Worm (Caenorhabditis elegans) whole organism, L4 larva: ENCODE measurements around the gene ril-2.

Experiments
- F26F4.8 ChIP-seq: fragments of 200-800 bp; sonication (Bioruptor generic); conservative IDR thresholded peaks from 2 replicates; pipeline ENCODE4 v1.3.6; 2022; ENCODE audit warnings: missing genetic modification characterization, missing compliant biosample characterization
- F37D6.2 ChIP-seq: sonication (generic microtip); optimal IDR thresholded peaks from 2 replicates; lab custom pipeline; 2016; ENCODE audit warnings: mild to moderate bottlenecking, missing genetic modification characterization, missing compliant biosample characterization
- F49E8.2 ChIP-seq: sonication (generic microtip); optimal IDR thresholded peaks from 2 replicates; lab custom pipeline; 2016; ENCODE audit warnings: missing compliant biosample characterization, mild to moderate bottlenecking, missing genetic modification characterization, borderline replicate concordance
- R02D3.7 ChIP-seq: fragments of 150-350 bp; sonication (generic microtip); optimal IDR thresholded peaks from 3 replicates; lab custom pipeline; 2014; ENCODE audit warnings: missing biosample characterization, missing genetic modification characterization
- T20F7.1 ChIP-seq: fragments of 200-800 bp; sonication (Bioruptor generic); optimal IDR thresholded peaks from 2 replicates; lab custom pipeline; 2018; ENCODE audit warnings: mild to moderate bottlenecking, missing genetic modification characterization, missing compliant biosample characterization
- T26A8.4 ChIP-seq: fragments of 200-800 bp; sonication (Bioruptor generic); IDR thresholded peaks from 2 replicates; pipeline ENCODE4 v1.3.6; 2022; ENCODE audit warnings: missing genetic modification characterization, missing compliant biosample characterization
- Y105C5A.15 ChIP-seq: fragments of 200-800 bp; sonication (Bioruptor generic); IDR thresholded peaks from 2 replicates; pipeline ENCODE4 v1.3.6; 2022; ENCODE audit warnings: missing genetic modification characterization, missing compliant biosample characterization
- Y48G9A.11 ChIP-seq: fragments of 200-800 bp; sonication (Bioruptor generic); IDR thresholded peaks from 2 replicates; pipeline ENCODE4 v1.3.6; 2022; ENCODE audit warnings: missing genetic modification reagents, missing genetic modification characterization, missing compliant biosample characterization
- aha-1 ChIP-seq: fragments of 150-350 bp; peaks from one replicate; lab custom pipeline; 2014; ENCODE audit warnings: missing biosample characterization, missing genetic modification characterization
- aly-2 ChIP-seq: sonication (generic microtip); optimal IDR thresholded peaks from 2 replicates; lab custom pipeline; 2018; ENCODE audit warnings: missing biosample characterization, missing genetic modification characterization
- ceh-82 ChIP-seq: sonication (generic microtip); optimal IDR thresholded peaks from 2 replicates; lab custom pipeline; 2017; ENCODE audit warnings: missing biosample characterization, missing genetic modification characterization
- ces-1 ChIP-seq: fragments of 150-350 bp; sonication (generic microtip); optimal IDR thresholded peaks from 4 replicates; lab custom pipeline; 2014; ENCODE audit warnings: missing biosample characterization, missing genetic modification reagents, missing genetic modification characterization
- daf-8 ChIP-seq: fragments of 200-800 bp; sonication (Bioruptor generic); IDR thresholded peaks from 2 replicates; pipeline ENCODE4 v1.3.6; 2022; ENCODE audit warnings: missing genetic modification characterization, missing compliant biosample characterization
- dpl-1 ChIP-seq: fragments of 150-350 bp; optimal IDR thresholded peaks from 2 replicates; lab custom pipeline; 2014; ENCODE audit warnings: missing biosample characterization, missing genetic modification reagents, missing genetic modification characterization
- hmg-1.1 ChIP-seq: fragments of 200-800 bp; sonication (Bioruptor generic); IDR thresholded peaks from 2 replicates; pipeline ENCODE4 v1.3.6; 2022; ENCODE audit warnings: missing genetic modification reagents, missing genetic modification characterization, missing compliant biosample characterization
- lin-15B ChIP-seq: fragments of 150-350 bp; sonication (generic microtip); optimal IDR thresholded peaks from 3 replicates; lab custom pipeline; 2014; ENCODE audit warnings: missing biosample characterization, missing genetic modification characterization
- lsy-2 ChIP-seq, 2 experiments: fragments of 150-350 bp in 1 of 2; sonication (generic microtip) in 1 of 2; optimal IDR thresholded peaks; 2 replicates each; lab custom pipeline; 2014 to 2017; ENCODE audit warnings: missing biosample characterization in 2 of 2, missing genetic modification characterization in 2 of 2
- madf-9 ChIP-seq: fragments of 200-800 bp; sonication (Bioruptor generic); conservative IDR thresholded peaks from 2 replicates; pipeline ENCODE4 v1.3.6; 2022; ENCODE audit warnings: missing genetic modification reagents, missing genetic modification characterization, missing compliant biosample characterization
- mdl-1 ChIP-seq, 2 experiments: fragments of 150-350 bp in 1 of 2; sonication (generic microtip) in 1 of 2; optimal IDR thresholded peaks; 2 replicates each; lab custom pipeline; 2014 to 2017; ENCODE audit warnings: missing biosample characterization in 2 of 2, missing genetic modification characterization in 2 of 2
- mes-2 ChIP-seq: sonication (generic microtip); optimal IDR thresholded peaks from 2 replicates; lab custom pipeline; 2016; ENCODE audit warnings: missing genotype, mild to moderate bottlenecking, missing genetic modification characterization, missing compliant biosample characterization; ENCODE audit not compliant: poor library complexity, severe bottlenecking
- mxl-2 ChIP-seq: fragments of 200-800 bp; sonication (Bioruptor generic); conservative IDR thresholded peaks from 2 replicates; pipeline ENCODE4 v1.3.6; 2022; ENCODE audit warnings: missing genetic modification reagents, missing genetic modification characterization, missing compliant biosample characterization
- nhr-10 ChIP-seq: fragments of 150-350 bp; optimal IDR thresholded peaks from 2 replicates; lab custom pipeline; 2014; ENCODE audit warnings: missing biosample characterization, missing genetic modification characterization
- nhr-41 ChIP-seq: fragments of 200-800 bp; sonication (Bioruptor generic); IDR thresholded peaks from 2 replicates; pipeline ENCODE4 v1.3.6; 2022; ENCODE audit warnings: missing genetic modification reagents, missing genetic modification characterization, missing compliant biosample characterization
- nhr-6 ChIP-seq: fragments of 150-350 bp; optimal IDR thresholded peaks from 2 replicates; lab custom pipeline; 2014; ENCODE audit warnings: missing biosample characterization, missing genetic modification characterization
- nhr-77 ChIP-seq: fragments of 150-350 bp; optimal IDR thresholded peaks from 2 replicates; lab custom pipeline; 2014; ENCODE audit warnings: missing biosample characterization, missing genetic modification characterization
- php-3 ChIP-seq: fragments of 200-800 bp; sonication (Bioruptor generic); IDR thresholded peaks from 2 replicates; pipeline ENCODE4 v1.3.6; 2022; ENCODE audit warnings: missing genetic modification reagents, missing genetic modification characterization, missing compliant biosample characterization
- saeg-2 ChIP-seq: fragments of 200-800 bp; sonication (Bioruptor generic); IDR thresholded peaks from 2 replicates; pipeline ENCODE4 v1.3.6; 2022; ENCODE audit warnings: missing genetic modification reagents, missing genetic modification characterization, missing compliant biosample characterization
- skn-1 ChIP-seq: fragments of 150-350 bp; optimal IDR thresholded peaks from 2 replicates; lab custom pipeline; 2014; ENCODE audit warnings: missing biosample characterization, missing genetic modification characterization
- tra-1 ChIP-seq: fragments of 200-800 bp; sonication (Bioruptor generic); IDR thresholded peaks from 2 replicates; pipeline ENCODE4 v1.3.6; 2022; ENCODE audit warnings: missing genetic modification reagents, missing genetic modification characterization, missing compliant biosample characterization
- unc-62 ChIP-seq, 3 experiments: fragments of 150-350 bp in 1 of 3; sonication (generic microtip); optimal IDR thresholded peaks in 2 of 3; peaks in 1 of 3; 1 replicate in 1 of 3; 2 replicates in 2 of 3; lab custom pipeline; 2014 to 2017; ENCODE audit warnings: missing biosample characterization in 3 of 3, missing genetic modification characterization in 3 of 3, missing genetic modification reagents in 3 of 3, missing genotype in 1 of 3
- zag-1 ChIP-seq: fragments of 150-350 bp; optimal IDR thresholded peaks from 2 replicates; lab custom pipeline; 2014; ENCODE audit warnings: missing biosample characterization, missing genetic modification characterization
- zfp-3 ChIP-seq: fragments of 200-800 bp; sonication (Bioruptor generic); conservative IDR thresholded peaks from 2 replicates; pipeline ENCODE4 v1.3.6; 2022; ENCODE audit warnings: missing genetic modification reagents, missing genetic modification characterization, missing compliant biosample characterization
- zip-2 ChIP-seq: fragments of 150-350 bp; optimal IDR thresholded peaks from 2 replicates; lab custom pipeline; 2014; ENCODE audit warnings: missing biosample characterization, missing genetic modification characterization

Gene ril-2

ce11 chrV:12567850-12568249 is 31.1 kb downstream of the ril-2 start, which contains the start of gene E02A10.4:
TSS of gene E02A10.4 (minus strand) at chrV:12567950.
- no peak for TF ChIP-seq madf-9 (GFP tag; lab: Robert Waterston, UW)
- no peak for TF ChIP-seq F26F4.8 (GFP tag; lab: Robert Waterston, UW)
- TF ChIP-seq F37D6.2 (tag; lab: Kevin White, UChicago) = no peak
- no peak for TF ChIP-seq F49E8.2
- no peak for TF ChIP-seq mes-2 (tag; lab: Kevin White, UChicago)
- no peak for TF ChIP-seq php-3
- no peak for TF ChIP-seq nhr-41 (GFP tag; lab: Robert Waterston, UW)
- no peak for TF ChIP-seq ceh-82
- TF ChIP-seq unc-62 (GFP tag; optimal IDR thresholded peaks at IDR 0.05 in 1 of 2; lab: Kevin White, UChicago) = no peak
- no peak for TF ChIP-seq unc-62 (tag; optimal IDR thresholded peaks at IDR 0.05; lab: Kevin White, UChicago)
- TF ChIP-seq daf-8 (GFP tag; lab: Robert Waterston, UW) = no peak
- no peak for TF ChIP-seq nhr-77 (tag; lab: Kevin White, UChicago)
- TF ChIP-seq zip-2 (tag; lab: Kevin White, UChicago) = no peak
- TF ChIP-seq, all 104 proteins: peak for 0

DNA sequence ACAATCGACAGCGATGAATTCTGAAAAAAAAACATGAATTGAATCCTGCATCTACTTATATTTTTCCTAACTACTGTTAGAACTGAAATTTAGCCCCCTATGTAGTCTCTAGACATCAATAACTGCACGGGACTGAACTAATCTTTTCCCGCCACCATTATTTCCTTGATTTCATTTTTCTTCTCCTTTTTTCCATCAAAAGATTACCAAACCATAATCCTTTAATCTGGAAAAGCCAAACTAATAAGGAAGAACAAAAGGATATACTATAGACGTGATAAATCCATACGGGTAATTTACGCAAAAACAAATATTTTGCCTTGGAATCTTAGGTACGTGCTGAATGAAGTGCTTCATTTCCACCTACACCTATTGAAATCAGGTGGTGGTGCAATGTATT is 31.6 kb downstream of the ril-2 start:
- no peak for TF ChIP-seq tra-1
- TF ChIP-seq unc-62 (GFP tag; optimal IDR thresholded peaks at IDR 0.05 in 1 of 2; lab: Kevin White, UChicago) = peak in 1 of 2 experiments; percentile 97
- TF ChIP-seq unc-62 (tag; optimal IDR thresholded peaks at IDR 0.05; lab: Kevin White, UChicago) = no peak

- TF ChIP-seq saeg-2 (GFP tag; lab: Robert Waterston, UW) (no peak), T26A8.4 (GFP tag; lab: Robert Waterston, UW) (no peak), zfp-3 (GFP tag; lab: Robert Waterston, UW) (no peak), T20F7.1 (no peak), ceh-82 (no peak), hmg-1.1 (no peak), skn-1 (tag; lab: Kevin White, UChicago) (no peak), lin-15B (no peak), aly-2 (tag; lab: Kevin White, UChicago) (no peak), nhr-10 (tag; lab: Kevin White, UChicago) (no peak), mdl-1 (tag; optimal IDR thresholded peaks at IDR 0.05; lab: Kevin White, UChicago) (no peak)
These were observed 34.1 kb downstream of the ril-2 start for ce11 chrV:12564902-12565301.

DNA sequence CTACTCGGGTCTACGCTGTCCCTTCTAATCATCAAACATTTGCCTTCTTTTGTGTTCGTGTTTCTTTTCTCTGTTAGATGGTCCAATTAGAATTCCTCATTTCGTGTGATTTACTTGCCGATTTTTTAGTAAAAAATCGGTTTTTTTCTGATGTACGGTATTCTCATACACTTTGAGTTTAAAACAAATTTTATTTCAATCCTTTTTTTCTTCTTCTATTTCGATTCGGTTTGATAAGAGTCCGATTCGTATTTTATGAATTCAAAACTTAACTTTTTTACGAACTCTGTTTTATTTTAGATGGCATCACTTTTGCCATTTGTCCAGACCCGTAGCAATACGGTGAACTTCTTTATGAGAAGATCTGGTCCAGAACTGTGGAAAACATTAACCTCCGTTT is 35.8 kb downstream of the ril-2 start, which contains the start of gene mrps-5:
Gene mrps-5 (plus strand): TSS at position 301 of the 400 bp plus-strand sequence.
- 0 out of 2 replicates have a peak, but pooled peaks have one; percentile 8 for TF ChIP-seq Y105C5A.15 (GFP tag; lab: Robert Waterston, UW)
- no peak for TF ChIP-seq zag-1 (tag; lab: Kevin White, UChicago)
- TF ChIP-seq T20F7.1 = peak; percentile 19

- TF ChIP-seq R02D3.7 (peak; percentile 26), lsy-2 (tag; optimal IDR thresholded peaks at IDR 0.05; lab: Kevin White, UChicago) (peak in 1 of 2 experiments; percentile 21), mxl-2 (GFP tag; lab: Robert Waterston, UW) (no peak), dpl-1 (GFP tag; lab: Kevin White, UChicago) (peak; percentile 8), T20F7.1 (peak; percentile 95), aha-1 (tag; lab: Kevin White, UChicago) (peak; percentile 15), ces-1 (GFP tag; lab: Kevin White, UChicago) (no peak), Y48G9A.11 (peak; percentile 94), nhr-6 (tag; lab: Kevin White, UChicago) (peak; percentile 30), mes-2 (tag; lab: Kevin White, UChicago) (peak; percentile 48)
- TF ChIP-seq, all 104 proteins: peak for 8
These were observed 38.6 kb downstream of the ril-2 start, which contains the start of gene sel-1 for ce11 chrV:12560328-12560782. TSS of gene sel-1 (plus strand) at chrV:12560732.
